Fruit fly (Drosophila melanogaster) whole organism, embryonic: ENCODE data around the gene CG34450.
A peak's percentile ranks its signal among the peaks of the same experiment; 100 is the strongest.

Experiments used
- Antp ChIP-seq: fragments of 200-800 bp; sonication (Bioruptor generic); optimal IDR thresholded peaks from 3 replicates; lab custom pipeline; 2016; ENCODE audit warnings: missing biosample characterization, missing genetic modification characterization
- CG10267 ChIP-seq: fragments of 200-800 bp; sonication (Bioruptor generic); optimal IDR thresholded peaks from 2 replicates; lab custom pipeline; 2018; ENCODE audit warnings: missing biosample characterization, mild to moderate bottlenecking, missing genetic modification characterization, moderate library complexity
- CG10321 ChIP-seq: fragments of 200-800 bp; sonication (Bioruptor generic); IDR thresholded peaks from 2 replicates; pipeline ENCODE4 v1.3.6; 2022; ENCODE audit warnings: missing biosample characterization, missing genetic modification characterization
- CG10366 ChIP-seq: fragments of 200-800 bp; sonication (Bioruptor generic); IDR thresholded peaks from 2 replicates; pipeline ENCODE4 v1.3.6; 2022; ENCODE audit warnings: missing biosample characterization, missing genetic modification characterization
- CG11504 ChIP-seq: fragments of 200-800 bp; sonication (Bioruptor generic); optimal IDR thresholded peaks from 3 replicates; lab custom pipeline; 2019; ENCODE audit warnings: missing biosample characterization, mild to moderate bottlenecking, missing genetic modification characterization, moderate library complexity
- CG12236 ChIP-seq: fragments of 200-800 bp; sonication (Bioruptor generic); optimal IDR thresholded peaks from 2 replicates; lab custom pipeline; 2016; ENCODE audit warnings: missing biosample characterization, missing genetic modification characterization
- CG1233 ChIP-seq: fragments of 200-800 bp; sonication (Bioruptor generic); optimal IDR thresholded peaks from 4 replicates; lab custom pipeline; 2018; ENCODE audit warnings: missing biosample characterization, mild to moderate bottlenecking, missing genetic modification characterization
- CG13296 ChIP-seq: fragments of 200-800 bp; sonication (Bioruptor generic); optimal IDR thresholded peaks from 3 replicates; lab custom pipeline; 2018; ENCODE audit warnings: missing biosample characterization, mild to moderate bottlenecking, missing genetic modification characterization
- CG13775 ChIP-seq: fragments of 200-800 bp; sonication (Bioruptor generic); optimal IDR thresholded peaks from 3 replicates; lab custom pipeline; 2017; ENCODE audit warnings: missing biosample characterization, mild to moderate bottlenecking, missing genetic modification characterization
- CG14441 ChIP-seq: fragments of 200-800 bp; sonication (Bioruptor generic); IDR thresholded peaks from 2 replicates; pipeline ENCODE4 v1.3.6; 2022; ENCODE audit warnings: missing biosample characterization, missing genetic modification characterization
- CG1647 ChIP-seq: fragments of 200-800 bp; sonication (Bioruptor generic); optimal IDR thresholded peaks from 3 replicates; lab custom pipeline; 2016; ENCODE audit warnings: missing biosample characterization, missing genetic modification characterization
- CG18011 ChIP-seq: fragments of 200-800 bp; sonication (Bioruptor generic); optimal IDR thresholded peaks from 2 replicates; lab custom pipeline; 2017; ENCODE audit warnings: missing biosample characterization, missing genetic modification characterization, mild to moderate bottlenecking, moderate library complexity, missing genotype
- CG2120 ChIP-seq: fragments of 200-800 bp; sonication (Bioruptor generic); optimal IDR thresholded peaks from 3 replicates; lab custom pipeline; 2016; ENCODE audit warnings: missing biosample characterization, missing genetic modification characterization
- CG30431 ChIP-seq: fragments of 200-800 bp; sonication (Bioruptor generic); optimal IDR thresholded peaks from 2 replicates; lab custom pipeline; 2017; ENCODE audit warnings: missing biosample characterization, missing genetic modification characterization
- CG4617 ChIP-seq: fragments of 200-800 bp; sonication (Bioruptor generic); optimal IDR thresholded peaks from 3 replicates; lab custom pipeline; 2016; ENCODE audit warnings: missing biosample characterization, missing genetic modification characterization, borderline replicate concordance
- CG6765 ChIP-seq: fragments of 200-800 bp; sonication (Bioruptor generic); optimal IDR thresholded peaks from 3 replicates; lab custom pipeline; 2017; ENCODE audit warnings: missing biosample characterization, mild to moderate bottlenecking, missing genetic modification characterization
- CG6791 ChIP-seq: fragments of 200-800 bp; sonication (Bioruptor generic); IDR thresholded peaks from 3 replicates; pipeline ENCODE4 v1.3.6; 2022; ENCODE audit warnings: missing biosample characterization, missing genetic modification characterization; ENCODE audit not compliant: partially characterized antibody
- CG7357 ChIP-seq: fragments of 200-800 bp; sonication (Bioruptor generic); IDR thresholded peaks from 3 replicates; pipeline ENCODE4 v1.3.6; 2022; ENCODE audit warnings: missing biosample characterization, missing genetic modification characterization
- CG8924 ChIP-seq: fragments of 200-800 bp; optimal IDR thresholded peaks from 3 replicates; lab custom pipeline; 2019; ENCODE audit warnings: missing biosample characterization, mild to moderate bottlenecking, missing genetic modification characterization, moderate library complexity
- CG9727 ChIP-seq: fragments of 200-800 bp; sonication (Bioruptor generic); optimal IDR thresholded peaks from 3 replicates; lab custom pipeline; 2017; ENCODE audit warnings: missing biosample characterization, mild to moderate bottlenecking, missing genetic modification characterization
- CG9876 ChIP-seq: fragments of 200-800 bp; sonication (Bioruptor generic); optimal IDR thresholded peaks from 2 replicates; lab custom pipeline; 2016; ENCODE audit warnings: missing biosample characterization, missing genetic modification characterization
- Dek ChIP-seq: fragments of 200-800 bp; sonication (Bioruptor generic); optimal IDR thresholded peaks from 3 replicates; lab custom pipeline; 2019; ENCODE audit warnings: missing biosample characterization, mild to moderate bottlenecking, missing genetic modification characterization, moderate library complexity
- Dfd ChIP-seq, 2 experiments: fragments of >200 bp; optimal IDR thresholded peaks; 2 replicates each; lab custom pipeline; 2017; ENCODE audit warnings: missing biosample characterization in 2 of 2, missing genetic modification characterization in 2 of 2
- E2f1 ChIP-seq: fragments of 200-800 bp; sonication (Bioruptor generic); IDR thresholded peaks from 2 replicates; pipeline ENCODE4 v1.3.6; 2022; ENCODE audit warnings: missing biosample characterization, missing genetic modification characterization
- HLH3B ChIP-seq: fragments of 200-800 bp; sonication (Bioruptor generic); IDR thresholded peaks from 2 replicates; pipeline ENCODE4 v1.3.6; 2022; ENCODE audit warnings: missing biosample characterization, missing genetic modification characterization
- HLHmδ ChIP-seq: fragments of 200-800 bp; sonication (Bioruptor generic); optimal IDR thresholded peaks from 2 replicates; lab custom pipeline; 2018; ENCODE audit warnings: missing biosample characterization, mild to moderate bottlenecking, missing genetic modification characterization, moderate library complexity
- Hsf ChIP-seq: fragments of 200-800 bp; sonication (Bioruptor generic); optimal IDR thresholded peaks from 3 replicates; lab custom pipeline; 2016; ENCODE audit warnings: missing biosample characterization, missing genetic modification characterization
- NC2α ChIP-seq: fragments of 200-800 bp; sonication (Bioruptor generic); optimal IDR thresholded peaks from 2 replicates; lab custom pipeline; 2016; ENCODE audit warnings: missing biosample characterization, missing genetic modification characterization
- NFAT ChIP-seq: fragments of 200-800 bp; sonication (Bioruptor generic); IDR thresholded peaks from 2 replicates; pipeline ENCODE4 v1.3.6; 2022; ENCODE audit warnings: missing biosample characterization, missing genetic modification characterization
- Six4 ChIP-seq: fragments of 200-800 bp; sonication (Bioruptor generic); optimal IDR thresholded peaks from 2 replicates; lab custom pipeline; 2016; ENCODE audit warnings: missing biosample characterization, missing genetic modification characterization
- Sox102F ChIP-seq: fragments of 200-800 bp; sonication (Bioruptor generic); optimal IDR thresholded peaks from 2 replicates; lab custom pipeline; 2018; ENCODE audit warnings: missing biosample characterization, mild to moderate bottlenecking, missing genetic modification characterization, moderate library complexity
- aop ChIP-seq: fragments of 200-800 bp; sonication (Bioruptor generic); IDR thresholded peaks from 2 replicates; pipeline ENCODE4 v1.3.6; 2022; ENCODE audit warnings: missing biosample characterization, missing genetic modification characterization
- bab2 ChIP-seq: fragments of 200-800 bp; sonication (Bioruptor generic); optimal IDR thresholded peaks from 2 replicates; lab custom pipeline; 2016; ENCODE audit warnings: missing biosample characterization, missing genetic modification characterization
- cwo ChIP-seq: fragments of 200-800 bp; sonication (Bioruptor generic); optimal IDR thresholded peaks from 3 replicates; lab custom pipeline; 2017; ENCODE audit warnings: missing biosample characterization, missing genetic modification characterization, mild to moderate bottlenecking, moderate library complexity, missing genetic modification reagents
- dimm ChIP-seq: fragments of 200-800 bp; sonication (Bioruptor generic); IDR thresholded peaks from 2 replicates; pipeline ENCODE4 v1.3.6; 2022; ENCODE audit warnings: missing biosample characterization, missing genetic modification characterization
- fd102C ChIP-seq: fragments of 200-800 bp; sonication (Bioruptor generic); optimal IDR thresholded peaks from 2 replicates; lab custom pipeline; 2018; ENCODE audit warnings: missing biosample characterization, mild to moderate bottlenecking, missing genetic modification characterization, moderate library complexity
- grau ChIP-seq: fragments of 200-800 bp; optimal IDR thresholded peaks from 3 replicates; lab custom pipeline; 2019; ENCODE audit warnings: missing biosample characterization, mild to moderate bottlenecking, missing genetic modification characterization, moderate library complexity
- ham ChIP-seq: fragments of 200-800 bp; sonication (Bioruptor generic); IDR thresholded peaks from 2 replicates; pipeline ENCODE4 v1.3.6; 2022; ENCODE audit warnings: missing biosample characterization, missing genetic modification characterization
- nmo ChIP-seq: fragments of 200-800 bp; sonication (Bioruptor generic); optimal IDR thresholded peaks from 2 replicates; lab custom pipeline; 2018; ENCODE audit warnings: missing biosample characterization, mild to moderate bottlenecking, missing genetic modification characterization, moderate library complexity
- org-1 ChIP-seq: fragments of 200-800 bp; sonication (Bioruptor generic); optimal IDR thresholded peaks from 2 replicates; lab custom pipeline; 2017; ENCODE audit warnings: missing biosample characterization, missing genetic modification characterization
- pan ChIP-seq, 4 experiments: fragments of >200 bp in 3 of 4; fragments of 200-800 bp in 1 of 4; sonication (Bioruptor generic) in 1 of 4; optimal IDR thresholded peaks in 3 of 4; IDR thresholded peaks in 1 of 4; 2 replicates each; pipeline versions ENCODE4 v1.3.6 to Lab custom; 2017 to 2022; ENCODE audit warnings: missing biosample characterization in 2 of 4, missing genetic modification characterization in 2 of 4, mixed read lengths in 1 of 4
- pnt ChIP-seq: fragments of 200-800 bp; sonication (Bioruptor generic); optimal IDR thresholded peaks from 3 replicates; lab custom pipeline; 2016; ENCODE audit warnings: missing biosample characterization, missing genetic modification characterization
- run ChIP-seq: fragments of 200-800 bp; sonication (Bioruptor generic); optimal IDR thresholded peaks from 3 replicates; lab custom pipeline; 2018; ENCODE audit warnings: missing biosample characterization, mild to moderate bottlenecking, missing genetic modification characterization
- ssp ChIP-seq: fragments of 200-800 bp; sonication (Bioruptor generic); IDR thresholded peaks from 2 replicates; pipeline ENCODE4 v1.3.6; 2022; ENCODE audit warnings: missing biosample characterization, missing genetic modification characterization
- sug ChIP-seq: fragments of 200-800 bp; optimal IDR thresholded peaks from 2 replicates; lab custom pipeline; 2019; ENCODE audit warnings: missing biosample characterization, mild to moderate bottlenecking, missing genetic modification characterization, moderate library complexity
- unc-4 ChIP-seq: fragments of 200-800 bp; sonication (Bioruptor generic); IDR thresholded peaks from 2 replicates; pipeline ENCODE4 v1.3.6; 2022; ENCODE audit warnings: missing biosample characterization, missing genetic modification characterization; ENCODE audit not compliant: partially characterized antibody
- zen2 ChIP-seq: fragments of 200-800 bp; sonication (Bioruptor generic); IDR thresholded peaks from 3 replicates; pipeline ENCODE4 v1.3.6; 2022; ENCODE audit warnings: missing biosample characterization, missing genetic modification characterization; ENCODE audit not compliant: partially characterized antibody
- zf30C ChIP-seq: fragments of 200-800 bp; sonication (Bioruptor generic); optimal IDR thresholded peaks from 3 replicates; lab custom pipeline; 2018; ENCODE audit warnings: missing biosample characterization, mild to moderate bottlenecking, missing genetic modification characterization

The CG34450 gene

dm6 chrX:9352112-9353096 is 22.1 kb upstream of the CG34450 start (continued):
- peak; percentile 83 for TF ChIP-seq CG8924
- TF ChIP-seq Six4 (GFP tag; lab: Kevin White, UChicago): peak; percentile 70
- peak; percentile 55; the same call in 2 of the 3 replicates for TF ChIP-seq CG7357 (GFP tag; lab: Robert Waterston, UW)
- peak; percentile 85 for TF ChIP-seq nmo (GFP tag; lab: Kevin White, UChicago)
- peak; percentile 70 for TF ChIP-seq E2f1 (GFP tag; lab: Robert Waterston, UW)
- peak; percentile 88 for TF ChIP-seq cwo
- peak; percentile 64 for TF ChIP-seq zf30C
- peak; percentile 64 for TF ChIP-seq CG1647
- no peak for TF ChIP-seq zen2 (GFP tag; lab: Robert Waterston, UW)
- peak; percentile 88 for TF ChIP-seq HLH3B
- TF ChIP-seq Antp (GFP tag; lab: Kevin White, UChicago): peak; percentile 47
- peak; percentile 90 for TF ChIP-seq CG11504
- 0 out of 2 replicates have a peak, but pooled peaks have one; percentile 33 for TF ChIP-seq aop (GFP tag; lab: Robert Waterston, UW)
- TF ChIP-seq run (tag; lab: Kevin White, UChicago): peak; percentile 70
- peak; percentile 79 for TF ChIP-seq CG10366 (GFP tag; lab: Robert Waterston, UW)
- peak; percentile 82 for TF ChIP-seq CG6765
- peak; percentile 57 for TF ChIP-seq NFAT (GFP tag; lab: Robert Waterston, UW)
- TF ChIP-seq Dek: peak; percentile 84
- TF ChIP-seq CG18011 (GFP tag; lab: Kevin White, UChicago): peak; percentile 58
- TF ChIP-seq ham (GFP tag; lab: Robert Waterston, UW): 0 out of 2 replicates have a peak, but pooled peaks have one; percentile 50
- TF ChIP-seq Hsf (GFP tag; lab: Kevin White, UChicago): peak; percentile 76
- peak; percentile 64 for TF ChIP-seq CG30431 (GFP tag; lab: Kevin White, UChicago)
- TF ChIP-seq NC2α (GFP tag; lab: Kevin White, UChicago): peak; percentile 14
- peak; percentile 81 for TF ChIP-seq org-1 (GFP tag; lab: Kevin White, UChicago)
- TF ChIP-seq dimm: no peak
- TF ChIP-seq CG10321 (GFP tag; lab: Robert Waterston, UW): peak; percentile 44; the same call in 1 of the 2 replicates

- TF ChIP-seq CG13775 (GFP tag; lab: Kevin White, UChicago) (peak; percentile 19), CG14441 (no peak), CG1233 (peak; percentile 2), CG12236 (GFP tag; lab: Kevin White, UChicago) (no peak), pnt (no peak), grau (peak; percentile 62), sug (tag; lab: Kevin White, UChicago) (peak; percentile 0), CG13296 (peak; percentile 28), ssp (GFP tag; lab: Robert Waterston, UW) (no peak), bab2 (no peak), unc-4 (GFP tag; lab: Robert Waterston, UW) (no peak), CG10267 (peak; percentile 56), CG6791 (GFP tag; lab: Robert Waterston, UW) (no peak), HLH3B (0 out of 2 replicates have a peak, but pooled peaks have one; percentile 32), CG2120 (GFP tag; lab: Kevin White, UChicago) (peak; percentile 8), Dfd (GFP tag; optimal IDR thresholded peaks at IDR 0.05; lab: Kevin White, UChicago) (no peak), HLHmδ (no peak), fd102C (no peak), CG4617 (no peak), pan (optimal IDR thresholded peaks at IDR 0.05; lab: Kevin White, UChicago) (no peak), pan (GFP tag; optimal IDR thresholded peaks at IDR 0.05 in 1 of 2, IDR thresholded peaks at IDR 0.05 in 1 of 2) (peak in 1 of 2 experiments; percentile 75), CG9876 (no peak), CG9727 (peak; percentile 23), Sox102F (GFP tag; lab: Kevin White, UChicago) (peak; percentile 69)
These were observed 20.0 kb upstream of the CG34450 start for dm6 chrX:9350309-9350708.
